Fruit fly (Drosophila melanogaster) whole organism, embryonic: ENCODE data around the gene CG1703.

ENCODE experiments used
- Ada2b ChIP-seq: fragments of 200-800 bp; sonication (Bioruptor generic); IDR thresholded peaks from 2 replicates; pipeline ENCODE4 v1.3.6; 2022; ENCODE audit warnings: missing biosample characterization, missing genetic modification characterization
- BEAF-32 ChIP-seq: fragments of 200-800 bp; sonication (Bioruptor generic); optimal IDR thresholded peaks from 3 replicates; lab custom pipeline; 2017; ENCODE audit warnings: missing biosample characterization, missing genetic modification characterization, mild to moderate bottlenecking, moderate library complexity, missing genetic modification reagents
- CG10274 ChIP-seq: fragments of 200-800 bp; sonication (Bioruptor generic); optimal IDR thresholded peaks from 3 replicates; lab custom pipeline; 2017; ENCODE audit warnings: missing biosample characterization, mild to moderate bottlenecking, missing genetic modification characterization
- CG10366 ChIP-seq: fragments of 200-800 bp; sonication (Bioruptor generic); IDR thresholded peaks from 2 replicates; pipeline ENCODE4 v1.3.6; 2022; ENCODE audit warnings: missing biosample characterization, missing genetic modification characterization
- CG10565 ChIP-seq: fragments of 200-800 bp; sonication (Bioruptor generic); optimal IDR thresholded peaks from 3 replicates; lab custom pipeline; 2016; ENCODE audit warnings: missing biosample characterization, mild to moderate bottlenecking, missing genetic modification characterization
- CG11398 ChIP-seq: fragments of 200-800 bp; sonication (Bioruptor generic); optimal IDR thresholded peaks from 2 replicates; lab custom pipeline; 2016; ENCODE audit warnings: missing biosample characterization, missing genetic modification characterization
- CG11723 ChIP-seq: fragments of 200-800 bp; sonication (Bioruptor generic); optimal IDR thresholded peaks from 2 replicates; lab custom pipeline; 2017; ENCODE audit warnings: missing biosample characterization, mild to moderate bottlenecking, missing genetic modification characterization
- CG12659 ChIP-seq: fragments of 200-800 bp; sonication (Bioruptor generic); optimal IDR thresholded peaks from 3 replicates; lab custom pipeline; 2017; ENCODE audit warnings: mild to moderate bottlenecking, missing biosample characterization, missing genetic modification reagents, missing genetic modification characterization
- CG13287 ChIP-seq: fragments of 200-800 bp; sonication (Bioruptor generic); IDR thresholded peaks from 2 replicates; pipeline ENCODE4 v1.3.6; 2022; ENCODE audit warnings: missing biosample characterization, missing genetic modification characterization; ENCODE audit not compliant: partially characterized antibody
- CG13775 ChIP-seq: fragments of 200-800 bp; sonication (Bioruptor generic); optimal IDR thresholded peaks from 3 replicates; lab custom pipeline; 2017; ENCODE audit warnings: missing biosample characterization, mild to moderate bottlenecking, missing genetic modification characterization
- CG14710 ChIP-seq: fragments of 200-800 bp; sonication (Bioruptor generic); optimal IDR thresholded peaks from 3 replicates; lab custom pipeline; 2019; ENCODE audit warnings: missing biosample characterization, mild to moderate bottlenecking, missing genetic modification characterization, moderate library complexity
- CG15479 ChIP-seq: fragments of 200-800 bp; sonication (Bioruptor generic); optimal IDR thresholded peaks from 3 replicates; lab custom pipeline; 2019; ENCODE audit warnings: missing biosample characterization, mild to moderate bottlenecking, missing genetic modification characterization, moderate library complexity
- CG15601 ChIP-seq: fragments of 200-800 bp; sonication (Bioruptor generic); optimal IDR thresholded peaks from 3 replicates; lab custom pipeline; 2019; ENCODE audit warnings: missing biosample characterization, mild to moderate bottlenecking, missing genetic modification characterization, moderate library complexity
- CG17328 ChIP-seq: fragments of 200-800 bp; sonication (Bioruptor generic); IDR thresholded peaks from 2 replicates; pipeline ENCODE4 v1.3.6; 2022; ENCODE audit warnings: missing biosample characterization, missing genetic modification characterization
- CG2116 ChIP-seq: fragments of 200-800 bp; sonication (Bioruptor generic); optimal IDR thresholded peaks from 3 replicates; lab custom pipeline; 2018; ENCODE audit warnings: missing biosample characterization, mild to moderate bottlenecking, missing genetic modification characterization
- CG2120 ChIP-seq: fragments of 200-800 bp; sonication (Bioruptor generic); optimal IDR thresholded peaks from 3 replicates; lab custom pipeline; 2016; ENCODE audit warnings: missing biosample characterization, missing genetic modification characterization
- CG2875 ChIP-seq: fragments of 200-800 bp; sonication (Bioruptor generic); optimal IDR thresholded peaks from 2 replicates; lab custom pipeline; 2017; ENCODE audit warnings: missing biosample characterization, mild to moderate bottlenecking, missing genetic modification characterization, missing genetic modification reagents
- CG31388 ChIP-seq: fragments of 200-800 bp; sonication (Bioruptor generic); optimal IDR thresholded peaks from 2 replicates; lab custom pipeline; 2016; ENCODE audit warnings: missing biosample characterization, missing genetic modification characterization
- CG32767 ChIP-seq: fragments of 200-800 bp; sonication (Bioruptor generic); IDR thresholded peaks from 2 replicates; pipeline ENCODE4 v1.3.6; 2022; ENCODE audit warnings: missing biosample characterization, missing genetic modification characterization
- CG32772 ChIP-seq: fragments of 200-800 bp; sonication (Bioruptor generic); IDR thresholded peaks from 2 replicates; pipeline ENCODE4 v1.3.6; 2022; ENCODE audit warnings: missing biosample characterization, missing genetic modification characterization
- CG33557 ChIP-seq: fragments of 200-800 bp; sonication (Bioruptor generic); optimal IDR thresholded peaks from 2 replicates; lab custom pipeline; 2019; ENCODE audit warnings: missing biosample characterization, mild to moderate bottlenecking, missing genetic modification characterization, moderate library complexity
- CG4730 ChIP-seq: fragments of 200-800 bp; sonication (Bioruptor generic); IDR thresholded peaks from 2 replicates; pipeline ENCODE4 v1.3.6; 2022; ENCODE audit warnings: missing biosample characterization, missing genetic modification characterization
- CG4854 ChIP-seq: fragments of 200-800 bp; sonication (Bioruptor generic); optimal IDR thresholded peaks from 2 replicates; lab custom pipeline; 2016; ENCODE audit warnings: missing biosample characterization, missing genetic modification characterization, inconsistent platforms
- CG6654 ChIP-seq: fragments of 200-800 bp; sonication (Bioruptor generic); optimal IDR thresholded peaks from 2 replicates; lab custom pipeline; 2017; ENCODE audit warnings: missing biosample characterization, mild to moderate bottlenecking, missing genetic modification characterization
- CG8478 ChIP-seq: fragments of >200 bp; optimal IDR thresholded peaks from 2 replicates; lab custom pipeline; 2018
- CG9609 ChIP-seq: fragments of 200-800 bp; sonication (Bioruptor generic); optimal IDR thresholded peaks from 3 replicates; lab custom pipeline; 2016; ENCODE audit warnings: missing biosample characterization, missing genetic modification characterization
- Dip3 ChIP-seq: fragments of 200-800 bp; sonication (Bioruptor generic); optimal IDR thresholded peaks from 3 replicates; lab custom pipeline; 2016; ENCODE audit warnings: missing biosample characterization, missing genetic modification characterization
- Fer1 ChIP-seq: fragments of 200-800 bp; sonication (Bioruptor generic); optimal IDR thresholded peaks from 2 replicates; lab custom pipeline; 2017; ENCODE audit warnings: missing biosample characterization, mild to moderate bottlenecking, missing genetic modification characterization
- HLH3B ChIP-seq: fragments of 200-800 bp; sonication (Bioruptor generic); IDR thresholded peaks from 2 replicates; pipeline ENCODE4 v1.3.6; 2022; ENCODE audit warnings: missing biosample characterization, missing genetic modification characterization
- HLH54F ChIP-seq: fragments of 200-800 bp; sonication (Bioruptor generic); optimal IDR thresholded peaks from 3 replicates; lab custom pipeline; 2016; ENCODE audit warnings: missing biosample characterization, missing genetic modification characterization
- Myb ChIP-seq: fragments of 200-800 bp; sonication (Bioruptor generic); optimal IDR thresholded peaks from 2 replicates; lab custom pipeline; 2016; ENCODE audit warnings: missing biosample characterization, missing genetic modification characterization
- NFAT ChIP-seq: fragments of 200-800 bp; sonication (Bioruptor generic); IDR thresholded peaks from 2 replicates; pipeline ENCODE4 v1.3.6; 2022; ENCODE audit warnings: missing biosample characterization, missing genetic modification characterization
- Pdp1 ChIP-seq, 2 experiments: fragments of 200-800 bp; sonication (Bioruptor generic); optimal IDR thresholded peaks; 3 replicates each; lab custom pipeline; 2016; ENCODE audit warnings: missing biosample characterization in 2 of 2, missing genetic modification characterization in 2 of 2, mild to moderate bottlenecking in 1 of 2, moderate library complexity in 1 of 2
- Rx ChIP-seq: fragments of 200-800 bp; sonication (Bioruptor generic); IDR thresholded peaks from 2 replicates; pipeline ENCODE4 v1.3.6; 2022; ENCODE audit warnings: missing biosample characterization, missing genetic modification characterization
- Sin3A ChIP-seq: fragments of >200 bp; optimal IDR thresholded peaks from 2 replicates; lab custom pipeline; 2018
- TFAM ChIP-seq: fragments of 200-800 bp; sonication (Bioruptor generic); optimal IDR thresholded peaks from 2 replicates; lab custom pipeline; 2017; ENCODE audit warnings: missing biosample characterization, missing genetic modification characterization, inconsistent platforms
- Xrp1 ChIP-seq: fragments of 200-800 bp; sonication (Bioruptor generic); IDR thresholded peaks from 2 replicates; pipeline ENCODE4 v1.3.6; 2022; ENCODE audit warnings: missing biosample characterization, missing genetic modification characterization
- aop ChIP-seq: fragments of 200-800 bp; sonication (Bioruptor generic); IDR thresholded peaks from 2 replicates; pipeline ENCODE4 v1.3.6; 2022; ENCODE audit warnings: missing biosample characterization, missing genetic modification characterization
- cad ChIP-seq: fragments of >200 bp; optimal IDR thresholded peaks from 2 replicates; lab custom pipeline; 2017; ENCODE audit warnings: missing biosample characterization, missing genetic modification characterization
- cato ChIP-seq: fragments of 200-800 bp; sonication (Bioruptor generic); optimal IDR thresholded peaks from 2 replicates; lab custom pipeline; 2016; ENCODE audit warnings: missing biosample characterization, missing genetic modification characterization, borderline replicate concordance
- fd102C ChIP-seq: fragments of 200-800 bp; sonication (Bioruptor generic); optimal IDR thresholded peaks from 2 replicates; lab custom pipeline; 2018; ENCODE audit warnings: missing biosample characterization, mild to moderate bottlenecking, missing genetic modification characterization, moderate library complexity
- grau ChIP-seq: fragments of 200-800 bp; optimal IDR thresholded peaks from 3 replicates; lab custom pipeline; 2019; ENCODE audit warnings: missing biosample characterization, mild to moderate bottlenecking, missing genetic modification characterization, moderate library complexity
- hkb ChIP-seq, 2 experiments: fragments of 200-800 bp in 1 of 2; fragments of >200 bp in 1 of 2; sonication (Bioruptor generic) in 1 of 2; IDR thresholded peaks in 1 of 2; optimal IDR thresholded peaks in 1 of 2; 2 replicates each; pipeline versions ENCODE4 v1.3.6 to Lab custom; 2017 to 2022; ENCODE audit warnings: missing biosample characterization in 1 of 2, missing genetic modification characterization in 1 of 2
- phol ChIP-seq: fragments of 200-800 bp; sonication (Bioruptor generic); optimal IDR thresholded peaks from 3 replicates; lab custom pipeline; 2018; ENCODE audit warnings: missing biosample characterization, mild to moderate bottlenecking, missing genetic modification characterization, moderate library complexity
- prd ChIP-seq, 3 experiments: fragments of >200 bp in 2 of 3; fragments of 200-800 bp in 1 of 3; sonication (Bioruptor generic) in 1 of 3; optimal IDR thresholded peaks in 2 of 3; IDR thresholded peaks in 1 of 3; 2 replicates in 2 of 3; 3 replicates in 1 of 3; pipeline versions ENCODE4 v1.3.6 to Lab custom; 2017 to 2022; ENCODE audit warnings: missing biosample characterization in 1 of 3, missing genetic modification characterization in 1 of 3
- pzg ChIP-seq: fragments of 200-800 bp; sonication (Bioruptor generic); optimal IDR thresholded peaks from 3 replicates; lab custom pipeline; 2018; ENCODE audit warnings: missing biosample characterization, mild to moderate bottlenecking, missing genetic modification characterization, moderate library complexity
- sima ChIP-seq: fragments of 200-800 bp; sonication (Bioruptor generic); optimal IDR thresholded peaks from 2 replicates; lab custom pipeline; 2016; ENCODE audit warnings: missing biosample characterization, missing genetic modification characterization
- tin ChIP-seq: fragments of 200-800 bp; sonication (Bioruptor generic); optimal IDR thresholded peaks from 3 replicates; lab custom pipeline; 2016; ENCODE audit warnings: missing biosample characterization, missing genetic modification characterization

CG1703 gene

DNA sequence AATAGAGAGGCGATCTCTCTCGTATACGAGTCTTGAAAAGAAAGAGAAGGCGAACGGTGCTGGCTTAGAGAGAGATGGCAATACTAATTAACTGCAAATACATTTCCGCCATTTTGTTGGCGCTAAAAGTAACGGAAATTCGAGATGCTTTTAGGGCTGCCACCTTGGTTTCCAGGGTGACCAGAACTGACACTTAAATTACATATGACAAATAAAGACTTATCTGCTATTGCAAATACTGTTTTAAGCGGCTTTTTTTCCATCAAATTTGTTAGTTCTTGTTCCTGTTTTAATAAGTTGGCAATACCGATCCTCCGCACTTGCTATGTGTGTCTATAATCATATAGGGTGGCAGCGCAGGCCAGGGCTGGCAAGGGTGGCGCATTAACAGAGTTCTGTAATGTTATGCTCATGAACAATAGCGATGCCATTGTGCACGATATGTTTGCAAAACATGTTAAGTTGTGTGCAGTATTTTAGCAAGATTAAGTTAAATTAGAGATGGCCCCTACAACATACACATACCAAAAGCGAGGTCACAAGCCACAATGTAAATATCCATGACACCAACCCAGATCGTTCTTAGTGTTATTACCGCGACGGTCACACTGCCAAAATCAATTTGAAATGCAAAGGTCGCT lies 31.4 kb upstream of the CG1703 start, which contains the start of gene nod (continued):
- no peak for TF ChIP-seq aop (GFP tag; lab: Robert Waterston, UW)
- TF ChIP-seq CG32767: peak; percentile 33; the same call in 1 of the 2 replicates
- no peak for TF ChIP-seq CG10274 (GFP tag; lab: Kevin White, UChicago)
- peak; percentile 71 for TF ChIP-seq CG14710
- TF ChIP-seq cato (GFP tag; lab: Kevin White, UChicago): peak; percentile 54
- peak; percentile 81 for TF ChIP-seq BEAF-32 (GFP tag; lab: Kevin White, UChicago)
- peak; percentile 97 for TF ChIP-seq Myb
- peak; percentile 80 for TF ChIP-seq CG2120 (GFP tag; lab: Kevin White, UChicago)
- TF ChIP-seq CG11398 (GFP tag; lab: Kevin White, UChicago): peak; percentile 28
- peak; percentile 59 to 64 for TF ChIP-seq Pdp1 (GFP tag; optimal IDR thresholded peaks at IDR 0.05; lab: Kevin White, UChicago)
- TF ChIP-seq CG12659: peak; percentile 88
- TF ChIP-seq hkb (optimal IDR thresholded peaks at IDR 0.05; lab: Kevin White, UChicago): peak; percentile 76
- peak; percentile 42; the same call in 1 of the 2 replicates for TF ChIP-seq hkb (GFP tag; IDR thresholded peaks at IDR 0.05; lab: Robert Waterston, UW)
- TF ChIP-seq CG2875 (GFP tag; lab: Kevin White, UChicago): peak; percentile 40
- TF ChIP-seq CG10565: no peak
- TF ChIP-seq CG15479 (GFP tag; lab: Kevin White, UChicago): peak; percentile 66
- TF ChIP-seq NFAT (GFP tag; lab: Robert Waterston, UW): peak; percentile 43; the same call in 1 of the 2 replicates
- TF ChIP-seq CG32772 (GFP tag; lab: Robert Waterston, UW): no peak
- TF ChIP-seq CG13287: peak; percentile 85
- TF ChIP-seq pzg (GFP tag; lab: Kevin White, UChicago): peak; percentile 97
- TF ChIP-seq CG10366: peak; percentile 15; the same call in 1 of the 2 replicates
- TF ChIP-seq CG4730 (GFP tag; lab: Robert Waterston, UW): peak; percentile 44; the same call in 1 of the 2 replicates
- TF ChIP-seq Sin3A: peak; percentile 89
- TF ChIP-seq CG11723 (GFP tag; lab: Kevin White, UChicago): no peak
- TF ChIP-seq Xrp1 (GFP tag; lab: Robert Waterston, UW): peak; percentile 48; the same call in 1 of the 2 replicates
- no peak for TF ChIP-seq CG8478 (lab: Kevin White, UChicago)
- no peak for TF ChIP-seq CG33557
- TF ChIP-seq Fer1 (GFP tag; lab: Kevin White, UChicago): peak; percentile 76
- peak; percentile 49; the same call in 1 of the 2 replicates for TF ChIP-seq HLH3B
- peak; percentile 68 for TF ChIP-seq CG13775 (GFP tag; lab: Kevin White, UChicago)
- peak; percentile 55 for TF ChIP-seq CG9609 (GFP tag; lab: Kevin White, UChicago)
- peak; percentile 57 for TF ChIP-seq CG17328
- TF ChIP-seq phol: peak; percentile 99
- peak; percentile 80 for TF ChIP-seq HLH54F
- TF ChIP-seq CG15601: no peak
- peak; percentile 46 for TF ChIP-seq Dip3 (GFP tag; lab: Kevin White, UChicago)
- TF ChIP-seq cad (GFP tag; lab: Kevin White, UChicago): no peak
- peak; percentile 64 for TF ChIP-seq tin (GFP tag; lab: Kevin White, UChicago)
- 0 out of 2 replicates have a peak, but pooled peaks have one; percentile 42 for TF ChIP-seq Ada2b
- TF ChIP-seq CG4854 (GFP tag; lab: Kevin White, UChicago): peak; percentile 44
- peak; percentile 20 for TF ChIP-seq sima
- TF ChIP-seq TFAM (GFP tag; lab: Kevin White, UChicago): no peak
- TF ChIP-seq prd (optimal IDR thresholded peaks at IDR 0.05; lab: Kevin White, UChicago): no peak
- peak; percentile 68; the same call in 2 of the 3 replicates for TF ChIP-seq prd (GFP tag; IDR thresholded peaks at IDR 0.05; lab: Robert Waterston, UW)
- TF ChIP-seq CG2116: peak; percentile 69
- TF ChIP-seq Rx: 0 out of 2 replicates have a peak, but pooled peaks have one; percentile 7
- peak; percentile 15 for TF ChIP-seq CG31388 (GFP tag; lab: Kevin White, UChicago)
- no peak for TF ChIP-seq CG6654 (GFP tag; lab: Kevin White, UChicago)
- TF ChIP-seq grau (tag; lab: Kevin White, UChicago): peak; percentile 60
- TF ChIP-seq fd102C (GFP tag; lab: Kevin White, UChicago): no peak
